Fruit fly (Drosophila melanogaster) whole organism, embryonic: ENCODE results near the gene Usp14.

Experiments
- CG10366 ChIP-seq: fragments of 200-800 bp; sonication (Bioruptor generic); IDR thresholded peaks from 2 replicates; pipeline ENCODE4 v1.3.6; 2022; ENCODE audit warnings: missing biosample characterization, missing genetic modification characterization
- CG10431 ChIP-seq: fragments of 200-800 bp; sonication (Bioruptor generic); optimal IDR thresholded peaks from 3 replicates; lab custom pipeline; 2018; ENCODE audit warnings: missing biosample characterization, mild to moderate bottlenecking, missing genetic modification characterization
- CG11085 ChIP-seq: fragments of 200-800 bp; sonication (Bioruptor generic); IDR thresholded peaks from 2 replicates; pipeline ENCODE4 v1.3.6; 2022; ENCODE audit warnings: missing biosample characterization, missing genetic modification characterization
- CG11398 ChIP-seq: fragments of 200-800 bp; sonication (Bioruptor generic); optimal IDR thresholded peaks from 2 replicates; lab custom pipeline; 2016; ENCODE audit warnings: missing biosample characterization, missing genetic modification characterization
- CG1647 ChIP-seq: fragments of 200-800 bp; sonication (Bioruptor generic); optimal IDR thresholded peaks from 3 replicates; lab custom pipeline; 2016; ENCODE audit warnings: missing biosample characterization, missing genetic modification characterization
- CG17328 ChIP-seq: fragments of 200-800 bp; sonication (Bioruptor generic); IDR thresholded peaks from 2 replicates; pipeline ENCODE4 v1.3.6; 2022; ENCODE audit warnings: missing biosample characterization, missing genetic modification characterization
- CG18599 ChIP-seq: fragments of 200-800 bp; sonication (Bioruptor generic); optimal IDR thresholded peaks from 3 replicates; lab custom pipeline; 2017; ENCODE audit warnings: missing biosample characterization, missing genetic modification characterization, mild to moderate bottlenecking, moderate library complexity, missing genetic modification reagents
- CG2116 ChIP-seq: fragments of 200-800 bp; sonication (Bioruptor generic); optimal IDR thresholded peaks from 3 replicates; lab custom pipeline; 2018; ENCODE audit warnings: missing biosample characterization, mild to moderate bottlenecking, missing genetic modification characterization
- CG31441 ChIP-seq: fragments of 200-800 bp; sonication (Bioruptor generic); IDR thresholded peaks from 2 replicates; pipeline ENCODE4 v1.3.6; 2022; ENCODE audit warnings: missing biosample characterization, missing genetic modification characterization
- CG32767 ChIP-seq: fragments of 200-800 bp; sonication (Bioruptor generic); IDR thresholded peaks from 2 replicates; pipeline ENCODE4 v1.3.6; 2022; ENCODE audit warnings: missing biosample characterization, missing genetic modification characterization
- CG4404 ChIP-seq: fragments of 200-800 bp; sonication (Bioruptor generic); IDR thresholded peaks from 2 replicates; pipeline ENCODE4 v1.3.6; 2022; ENCODE audit warnings: missing biosample characterization, missing genetic modification characterization
- CG6175 ChIP-seq: fragments of 200-800 bp; sonication (Bioruptor generic); IDR thresholded peaks from 3 replicates; pipeline ENCODE4 v1.3.6; 2022; ENCODE audit warnings: missing biosample characterization, missing genetic modification characterization
- CG6654 ChIP-seq: fragments of 200-800 bp; sonication (Bioruptor generic); optimal IDR thresholded peaks from 2 replicates; lab custom pipeline; 2017; ENCODE audit warnings: missing biosample characterization, mild to moderate bottlenecking, missing genetic modification characterization
- CG6765 ChIP-seq: fragments of 200-800 bp; sonication (Bioruptor generic); optimal IDR thresholded peaks from 3 replicates; lab custom pipeline; 2017; ENCODE audit warnings: missing biosample characterization, mild to moderate bottlenecking, missing genetic modification characterization
- CG7963 ChIP-seq: fragments of 200-800 bp; sonication (Bioruptor generic); IDR thresholded peaks from 3 replicates; pipeline ENCODE4 v1.3.6; 2022; ENCODE audit warnings: missing biosample characterization, missing genetic modification characterization; ENCODE audit not compliant: partially characterized antibody
- D19A ChIP-seq: fragments of 200-800 bp; optimal IDR thresholded peaks from 3 replicates; lab custom pipeline; 2019; ENCODE audit warnings: missing biosample characterization, mild to moderate bottlenecking, missing genetic modification characterization, moderate library complexity
- Doc2 ChIP-seq: fragments of 200-800 bp; sonication (Bioruptor generic); IDR thresholded peaks from 2 replicates; pipeline ENCODE4 v1.3.6; 2022; ENCODE audit warnings: missing biosample characterization, missing genetic modification characterization
- ERR ChIP-seq: fragments of 200-800 bp; sonication (Bioruptor generic); optimal IDR thresholded peaks from 2 replicates; lab custom pipeline; 2016; ENCODE audit warnings: missing biosample characterization, missing genetic modification characterization
- HmgD ChIP-seq: fragments of 200-800 bp; sonication (Bioruptor generic); optimal IDR thresholded peaks from 3 replicates; lab custom pipeline; 2016; ENCODE audit warnings: missing biosample characterization, missing genetic modification characterization
- Hr39 ChIP-seq: fragments of >200 bp; optimal IDR thresholded peaks from 2 replicates; lab custom pipeline; 2017
- Meics ChIP-seq: fragments of 200-800 bp; sonication (Bioruptor generic); optimal IDR thresholded peaks from 2 replicates; lab custom pipeline; 2017; ENCODE audit warnings: missing biosample characterization, mild to moderate bottlenecking, missing genetic modification characterization
- Mes4 ChIP-seq: fragments of 200-800 bp; sonication (Bioruptor generic); optimal IDR thresholded peaks from 2 replicates; lab custom pipeline; 2016; ENCODE audit warnings: missing biosample characterization, missing genetic modification characterization
- NC2β ChIP-seq: fragments of 200-800 bp; sonication (Bioruptor generic); optimal IDR thresholded peaks from 2 replicates; lab custom pipeline; 2016; ENCODE audit warnings: missing biosample characterization, missing genetic modification characterization
- Poxn ChIP-seq: fragments of 200-800 bp; sonication (Bioruptor generic); IDR thresholded peaks from 2 replicates; pipeline ENCODE4 v1.3.6; 2022; ENCODE audit warnings: missing biosample characterization, missing genetic modification characterization
- Scr ChIP-seq: fragments of 200-800 bp; sonication (Bioruptor generic); IDR thresholded peaks from 2 replicates; pipeline ENCODE4 v1.3.6; 2022; ENCODE audit warnings: missing biosample characterization, missing genetic modification characterization; ENCODE audit not compliant: partially characterized antibody
- Sox100B ChIP-seq: fragments of 200-800 bp; sonication (Bioruptor generic); optimal IDR thresholded peaks from 3 replicates; lab custom pipeline; 2018; ENCODE audit warnings: missing biosample characterization, mild to moderate bottlenecking, missing genetic modification characterization
- Sry-β ChIP-seq: fragments of 200-800 bp; sonication (Bioruptor generic); optimal IDR thresholded peaks from 2 replicates; lab custom pipeline; 2018; ENCODE audit warnings: missing biosample characterization, mild to moderate bottlenecking, missing genetic modification characterization, moderate library complexity
- ac ChIP-seq: fragments of 200-800 bp; sonication (Bioruptor generic); optimal IDR thresholded peaks from 3 replicates; lab custom pipeline; 2017; ENCODE audit warnings: missing biosample characterization, mild to moderate bottlenecking, missing genetic modification characterization
- aop ChIP-seq: fragments of 200-800 bp; sonication (Bioruptor generic); IDR thresholded peaks from 2 replicates; pipeline ENCODE4 v1.3.6; 2022; ENCODE audit warnings: missing biosample characterization, missing genetic modification characterization
- az2 ChIP-seq: fragments of 200-800 bp; sonication (Bioruptor generic); optimal IDR thresholded peaks from 3 replicates; lab custom pipeline; 2016; ENCODE audit warnings: missing biosample characterization, missing genetic modification characterization
- bowl ChIP-seq: fragments of 200-800 bp; sonication (Bioruptor generic); IDR thresholded peaks from 2 replicates; pipeline ENCODE4 v1.3.6; 2022; ENCODE audit warnings: missing biosample characterization, missing genetic modification characterization
- chif ChIP-seq, 2 experiments: fragments of 200-800 bp; sonication (Bioruptor generic); optimal IDR thresholded peaks; 3 replicates each; lab custom pipeline; 2016; ENCODE audit warnings: missing biosample characterization in 2 of 2, missing genetic modification characterization in 2 of 2
- chm ChIP-seq: fragments of 200-800 bp; sonication (Bioruptor generic); IDR thresholded peaks from 2 replicates; pipeline ENCODE4 v1.3.6; 2022; ENCODE audit warnings: missing biosample characterization, missing genetic modification characterization
- corto ChIP-seq: fragments of 200-800 bp; sonication (Bioruptor generic); optimal IDR thresholded peaks from 2 replicates; lab custom pipeline; 2016; ENCODE audit warnings: missing biosample characterization, mild to moderate bottlenecking, missing genetic modification characterization, moderate library complexity
- dati ChIP-seq: fragments of 200-800 bp; sonication (Bioruptor generic); IDR thresholded peaks from 2 replicates; pipeline ENCODE4 v1.3.6; 2022; ENCODE audit warnings: missing biosample characterization, missing genetic modification characterization
- dysf ChIP-seq: fragments of 200-800 bp; sonication (Bioruptor generic); IDR thresholded peaks from 3 replicates; pipeline ENCODE4 v1.3.6; 2022; ENCODE audit warnings: missing biosample characterization, missing genetic modification characterization
- eve ChIP-seq, 2 experiments: fragments of >200 bp; optimal IDR thresholded peaks; 2 replicates each; lab custom pipeline; 2017; ENCODE audit warnings: missing biosample characterization in 2 of 2, missing genetic modification characterization in 2 of 2
- fd96Cb ChIP-seq: fragments of 200-800 bp; sonication (Bioruptor generic); optimal IDR thresholded peaks from 2 replicates; lab custom pipeline; 2018; ENCODE audit warnings: missing biosample characterization, mild to moderate bottlenecking, missing genetic modification characterization, moderate library complexity
- grn ChIP-seq: fragments of 200-800 bp; sonication (Bioruptor generic); optimal IDR thresholded peaks from 3 replicates; lab custom pipeline; 2017; ENCODE audit warnings: missing biosample characterization, missing genetic modification characterization
- gro ChIP-seq: fragments of 200-800 bp; sonication (Bioruptor generic); optimal IDR thresholded peaks from 2 replicates; lab custom pipeline; 2016; ENCODE audit warnings: missing biosample characterization, missing genetic modification characterization
- ham ChIP-seq: fragments of 200-800 bp; sonication (Bioruptor generic); IDR thresholded peaks from 2 replicates; pipeline ENCODE4 v1.3.6; 2022; ENCODE audit warnings: missing biosample characterization, missing genetic modification characterization
- knrl ChIP-seq: fragments of 200-800 bp; sonication (Bioruptor generic); IDR thresholded peaks from 3 replicates; pipeline ENCODE4 v1.3.6; 2022; ENCODE audit warnings: missing biosample characterization, missing genetic modification characterization; ENCODE audit not compliant: partially characterized antibody
- otp ChIP-seq: fragments of 200-800 bp; sonication (Bioruptor generic); IDR thresholded peaks from 3 replicates; pipeline ENCODE4, ENCODE4 v1.3.6; 2022; ENCODE audit warnings: missing biosample characterization, missing genetic modification characterization
- pros ChIP-seq: fragments of 200-800 bp; sonication (Bioruptor generic); optimal IDR thresholded peaks from 3 replicates; lab custom pipeline; 2019; ENCODE audit warnings: missing biosample characterization, mild to moderate bottlenecking, missing genetic modification characterization, moderate library complexity
- repo ChIP-seq: fragments of 200-800 bp; sonication (Bioruptor generic); optimal IDR thresholded peaks from 2 replicates; lab custom pipeline; 2016; ENCODE audit warnings: missing biosample characterization, missing genetic modification characterization
- sc ChIP-seq, 3 experiments: fragments of >200 bp in 2 of 3; fragments of 200-800 bp in 1 of 3; sonication (Bioruptor generic) in 1 of 3; optimal IDR thresholded peaks; 2 replicates in 2 of 3; 3 replicates in 1 of 3; lab custom pipeline; 2017; ENCODE audit warnings: mild to moderate bottlenecking in 1 of 3, missing biosample characterization in 1 of 3, missing genetic modification characterization in 1 of 3, missing genetic modification reagents in 1 of 3
- slbo ChIP-seq: fragments of 200-800 bp; sonication (Bioruptor generic); IDR thresholded peaks from 2 replicates; pipeline ENCODE4 v1.3.6; 2022; ENCODE audit warnings: missing biosample characterization, missing genetic modification characterization
- so ChIP-seq: fragments of 200-800 bp; sonication (Bioruptor generic); IDR thresholded peaks from 3 replicates; pipeline ENCODE4 v1.3.6; 2022; ENCODE audit warnings: missing biosample characterization, missing genetic modification characterization
- sqz ChIP-seq: fragments of 200-800 bp; sonication (Bioruptor generic); optimal IDR thresholded peaks from 3 replicates; lab custom pipeline; 2018; ENCODE audit warnings: missing biosample characterization, mild to moderate bottlenecking, missing genetic modification characterization
- zen ChIP-seq: fragments of 200-800 bp; sonication (Bioruptor generic); optimal IDR thresholded peaks from 3 replicates; lab custom pipeline; 2018; ENCODE audit warnings: missing biosample characterization, mild to moderate bottlenecking, missing genetic modification characterization, moderate library complexity
- zen2 ChIP-seq: fragments of 200-800 bp; sonication (Bioruptor generic); IDR thresholded peaks from 3 replicates; pipeline ENCODE4 v1.3.6; 2022; ENCODE audit warnings: missing biosample characterization, missing genetic modification characterization; ENCODE audit not compliant: partially characterized antibody
- zfh1 ChIP-seq: fragments of 200-800 bp; sonication (Bioruptor generic); IDR thresholded peaks from 3 replicates; pipeline ENCODE4 v1.3.6; 2022; ENCODE audit warnings: missing biosample characterization, missing genetic modification characterization

The Usp14 gene

dm6 chr2L:10276436-10276835 is 37.8 kb downstream of the Usp14 start (continued):
- TF ChIP-seq CG32767 (GFP tag; lab: Robert Waterston, UW) (no peak), Sry-β (GFP tag; lab: Kevin White, UChicago) (peak; percentile 4), D19A (tag; lab: Kevin White, UChicago) (no peak), zen2 (GFP tag; lab: Robert Waterston, UW) (no peak), Hr39 (lab: Kevin White, UChicago) (no peak), gro (GFP tag; lab: Kevin White, UChicago) (no peak), CG1647 (GFP tag; lab: Kevin White, UChicago) (no peak), CG11085 (no peak), bowl (no peak), CG4404 (GFP tag; lab: Robert Waterston, UW) (no peak), pros (GFP tag; lab: Kevin White, UChicago) (no peak), CG6765 (GFP tag; lab: Kevin White, UChicago) (no peak), az2 (GFP tag; lab: Kevin White, UChicago) (peak; percentile 23), aop (GFP tag; lab: Robert Waterston, UW) (no peak), NC2β (GFP tag; lab: Kevin White, UChicago) (no peak), Sox100B (GFP tag; lab: Kevin White, UChicago) (peak; percentile 63), CG6175 (GFP tag; lab: Robert Waterston, UW) (no peak), repo (no peak), ham (GFP tag; lab: Robert Waterston, UW) (no peak), CG2116 (GFP tag; lab: Kevin White, UChicago) (no peak), CG31441 (no peak; the same call in 1 of the 2 replicates), dati (GFP tag; lab: Robert Waterston, UW) (no peak), grn (GFP tag; lab: Kevin White, UChicago) (no peak), Poxn (no peak), so (GFP tag; lab: Robert Waterston, UW) (no peak), corto (GFP tag; lab: Kevin White, UChicago) (no peak), CG10366 (GFP tag; lab: Robert Waterston, UW) (no peak), CG6654 (GFP tag; lab: Kevin White, UChicago) (no peak), Doc2 (GFP tag; lab: Robert Waterston, UW) (no peak), chif (GFP tag; optimal IDR thresholded peaks at IDR 0.05; lab: Kevin White, UChicago) (no peak), ac (no peak), CG11398 (GFP tag; lab: Kevin White, UChicago) (no peak), zen (no peak), HmgD (GFP tag; lab: Kevin White, UChicago) (no peak), CG17328 (GFP tag; lab: Robert Waterston, UW) (0 out of 2 replicates have a peak, but pooled peaks have one; percentile 31), CG10431 (GFP tag; lab: Kevin White, UChicago) (peak; percentile 34), sc (optimal IDR thresholded peaks at IDR 0.05; lab: Kevin White, UChicago) (no peak), sc (GFP tag; optimal IDR thresholded peaks at IDR 0.05; lab: Kevin White, UChicago) (no peak), Scr (GFP tag; lab: Robert Waterston, UW) (no peak), slbo (GFP tag; lab: Robert Waterston, UW) (no peak), otp (GFP tag; lab: Robert Waterston, UW) (no peak; the same call in 2 of the 3 replicates), CG7963 (no peak), Meics (no peak), dysf (no peak), Mes4 (GFP tag; lab: Kevin White, UChicago) (no peak), chm (GFP tag; lab: Robert Waterston, UW) (no peak), fd96Cb (tag; lab: Kevin White, UChicago) (peak; percentile 45), CG18599 (GFP tag; lab: Kevin White, UChicago) (no peak), ERR (GFP tag; lab: Kevin White, UChicago) (no peak), zfh1 (no peak), knrl (GFP tag; lab: Robert Waterston, UW) (no peak), eve (GFP tag; optimal IDR thresholded peaks at IDR 0.05; lab: Kevin White, UChicago) (no peak), sqz (GFP tag; lab: Kevin White, UChicago) (no peak)
